Fruit fly (Drosophila melanogaster) whole organism, prepupa: Measurements from ENCODE around the gene CG46281.

Source experiments
- CG10669 ChIP-seq: fragments of 200-800 bp; sonication (Bioruptor generic); optimal IDR thresholded peaks from 3 replicates; lab custom pipeline; 2018; ENCODE audit warnings: missing biosample characterization, mild to moderate bottlenecking, missing genetic modification characterization, moderate library complexity
- CG15336 ChIP-seq: fragments of 200-800 bp; sonication (Bioruptor generic); IDR thresholded peaks from 2 replicates; pipeline ENCODE4 v1.3.6; 2022; ENCODE audit warnings: missing biosample characterization, missing genetic modification characterization
- CG1621 ChIP-seq: fragments of 200-800 bp; sonication (Bioruptor generic); optimal IDR thresholded peaks from 3 replicates; lab custom pipeline; 2018; ENCODE audit warnings: missing biosample characterization, mild to moderate bottlenecking, missing genetic modification characterization
- CG16779 ChIP-seq: fragments of 200-800 bp; sonication (Bioruptor generic); optimal IDR thresholded peaks from 3 replicates; lab custom pipeline; 2017; ENCODE audit warnings: missing biosample characterization, mild to moderate bottlenecking, missing genetic modification characterization
- CG7368 ChIP-seq: fragments of 200-800 bp; sonication (Bioruptor generic); optimal IDR thresholded peaks from 3 replicates; lab custom pipeline; 2016; ENCODE audit warnings: missing biosample characterization, missing genetic modification characterization
- CG8119 ChIP-seq: fragments of 200-800 bp; sonication (Bioruptor generic); IDR thresholded peaks from 3 replicates; pipeline ENCODE4 v1.3.6; 2022; ENCODE audit warnings: missing biosample characterization, missing genetic modification characterization
- Gug ChIP-seq: fragments of 200-800 bp; sonication (Bioruptor generic); IDR thresholded peaks from 2 replicates; pipeline ENCODE4 v1.3.6; 2022; ENCODE audit warnings: missing biosample characterization, missing genetic modification characterization
- esn ChIP-seq: fragments of 200-800 bp; sonication (Bioruptor generic); optimal IDR thresholded peaks from 2 replicates; lab custom pipeline; 2016; ENCODE audit warnings: missing biosample characterization, mild to moderate bottlenecking, missing genetic modification characterization, moderate library complexity
- lz ChIP-seq: fragments of 200-800 bp; sonication (Bioruptor generic); optimal IDR thresholded peaks from 3 replicates; lab custom pipeline; 2016; ENCODE audit warnings: missing biosample characterization, missing genetic modification characterization

dm6 chr3R:12982982-12983633, 47.0 kb downstream of the CG46281 start:
- TF ChIP-seq CG7368 (GFP tag; lab: Kevin White, UChicago) (no peak), esn (GFP tag; lab: Kevin White, UChicago) (no peak), lz (GFP tag; lab: Kevin White, UChicago) (no peak), CG10669 (no peak), CG8119 (GFP tag; lab: Robert Waterston, UW) (peak; percentile 13; the same call in 1 of the 3 replicates), CG15336 (GFP tag; lab: Robert Waterston, UW) (peak; percentile 41; the same call in 1 of the 2 replicates), CG1621 (no peak), CG16779 (tag; lab: Kevin White, UChicago) (no peak), Gug (GFP tag; lab: Robert Waterston, UW) (no peak)
